Fruit fly (Drosophila melanogaster) whole organism, wandering third instar larva: ENCODE results near the gene CG42399.

ENCODE experiments used
- GATAd ChIP-seq: sonication (Bioruptor generic); optimal IDR thresholded peaks from 2 replicates; lab custom pipeline; 2016; ENCODE audit warnings: missing biosample characterization, missing genetic modification characterization
- br ChIP-seq: fragments of 200-800 bp; sonication (Bioruptor generic); optimal IDR thresholded peaks from 2 replicates; lab custom pipeline; 2016; ENCODE audit warnings: missing biosample characterization, missing genetic modification characterization
- brk ChIP-seq: fragments of 200-800 bp; sonication (Bioruptor generic); optimal IDR thresholded peaks from 2 replicates; lab custom pipeline; 2016; ENCODE audit warnings: missing biosample characterization, mild to moderate bottlenecking, missing genetic modification characterization
- dsf ChIP-seq: sonication (Bioruptor generic); optimal IDR thresholded peaks from 2 replicates; lab custom pipeline; 2016; ENCODE audit warnings: missing biosample characterization, missing genetic modification characterization, borderline replicate concordance
- ey ChIP-seq: fragments of 200-800 bp; sonication (Bioruptor generic); optimal IDR thresholded peaks from 2 replicates; lab custom pipeline; 2016; ENCODE audit warnings: missing biosample characterization, missing genetic modification characterization
- fru ChIP-seq: fragments of 200-800 bp; sonication (Bioruptor generic); optimal IDR thresholded peaks from 3 replicates; lab custom pipeline; 2016; ENCODE audit warnings: missing biosample characterization, mild to moderate bottlenecking, missing genetic modification characterization

DNA sequence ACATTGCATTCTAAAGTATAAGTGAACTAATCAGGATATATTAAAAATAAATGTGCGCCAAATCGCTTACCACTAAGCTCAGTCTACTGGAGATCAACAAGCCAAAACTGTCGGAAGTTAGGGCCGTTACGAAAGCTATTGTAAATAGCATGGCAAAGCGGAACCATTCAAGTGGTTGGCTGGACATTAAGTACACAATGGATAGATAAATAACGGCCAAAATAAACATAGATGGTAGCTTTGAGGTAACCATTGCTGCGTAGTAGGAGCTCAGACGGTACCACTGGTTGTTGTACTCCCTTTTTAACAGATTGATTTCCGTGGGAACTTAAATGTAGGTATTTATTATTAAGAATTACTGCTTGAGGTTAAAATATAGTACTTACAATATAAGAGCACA, 35.4 kb downstream of the CG42399 start:
- TF ChIP-seq dsf (GFP tag; lab: Kevin White, UChicago) (no peak), GATAd (GFP tag; lab: Kevin White, UChicago) (no peak), fru (GFP tag; lab: Kevin White, UChicago) (no peak), ey (GFP tag; lab: Kevin White, UChicago) (no peak), brk (GFP tag; lab: Kevin White, UChicago) (no peak), br (no peak)
